Fruit fly (Drosophila melanogaster) whole organism: ENCODE data around the gene ClpP.

ENCODE experiments used
- CG8478 ChIP-seq: fragments of >200 bp; optimal IDR thresholded peaks from 2 replicates; lab custom pipeline; 2018; ENCODE audit warnings: inconsistent platforms
- Dll ChIP-seq: fragments of >200 bp; optimal IDR thresholded peaks from 2 replicates; lab custom pipeline; 2017
- EcR ChIP-seq, 2 experiments: fragments of >200 bp; optimal IDR thresholded peaks; 2 replicates each; lab custom pipeline; 2017; ENCODE audit warnings: missing biosample characterization in 2 of 2, missing genetic modification characterization in 2 of 2, missing genetic modification reagents in 2 of 2
- pan ChIP-seq: fragments of >200 bp; optimal IDR thresholded peaks from 2 replicates; lab custom pipeline; 2017
- psq ChIP-seq: fragments of >200 bp; optimal IDR thresholded peaks from 2 replicates; lab custom pipeline; 2017
- usp ChIP-seq: fragments of >200 bp; optimal IDR thresholded peaks from 2 replicates; lab custom pipeline; 2017; ENCODE audit warnings: missing biosample characterization, missing genetic modification characterization, mixed read lengths

dm6 chr2L:10322176-10322575 is 34.4 kb upstream of the ClpP start, which contains the start of gene CG4995:
- TF ChIP-seq usp (GFP tag; lab: Kevin White, UChicago) = no peak
- no peak for TF ChIP-seq EcR (GFP tag; optimal IDR thresholded peaks at IDR 0.05; lab: Kevin White, UChicago)
- TF ChIP-seq CG8478 (lab: Kevin White, UChicago) = no peak
- TF ChIP-seq pan (lab: Kevin White, UChicago) = no peak
- no peak for TF ChIP-seq psq (lab: Kevin White, UChicago)
- no peak for TF ChIP-seq Dll (lab: Kevin White, UChicago)
